In the genomic region with DNA sequence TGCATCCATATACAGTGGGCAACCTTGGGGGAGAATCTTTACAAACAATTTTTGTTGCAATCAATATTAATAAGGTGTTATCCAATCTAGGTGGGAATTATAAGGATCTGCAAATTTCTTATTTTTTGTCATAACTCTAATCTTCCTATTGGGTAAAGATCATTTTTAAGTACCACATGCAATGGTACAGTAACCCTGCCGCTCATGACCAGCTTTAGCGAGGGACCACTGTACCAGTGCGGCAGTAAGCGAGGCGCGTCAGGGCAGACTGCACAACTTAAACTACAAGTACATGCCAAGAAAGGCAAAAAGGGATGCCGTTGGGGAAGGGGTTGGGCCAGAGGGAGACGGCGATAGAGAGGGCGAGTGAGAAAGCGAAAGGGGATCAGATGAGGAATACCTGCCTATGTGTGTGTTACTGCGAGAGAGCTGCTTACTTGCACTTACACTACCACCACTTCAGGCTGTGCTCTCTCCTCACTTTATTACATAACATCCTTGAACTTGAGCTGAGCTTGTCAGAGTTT, we compare ENCODE assay signal across 5 fruit fly cellular contexts.
TF ChIP-seq lines count a peak whose summit lies in the region.

No protein-coding gene starts in this region.

- TF ChIP-seq CTCF in whole organism, embryonic (GFP tag; optimal IDR thresholded peaks at IDR 0.05; lab: Kevin White, UChicago): no peak

TF ChIP-seq in whole organism, adult, 20 proteins besides CTCF, POLR2A, EP300 and RAD21 (continues in another document):
- TF ChIP-seq ovo (GFP tag; optimal IDR thresholded peaks at IDR 0.05; lab: Kevin White, UChicago) (peak; percentile 86), Mnt (GFP tag; optimal IDR thresholded peaks at IDR 0.05; lab: Kevin White, UChicago) (peak; percentile 85), CG33017 (tag; optimal IDR thresholded peaks at IDR 0.05; lab: Kevin White, UChicago) (peak; percentile 98), cic (GFP tag; optimal IDR thresholded peaks at IDR 0.05; lab: Kevin White, UChicago) (peak; percentile 84), CG14711 (tag; optimal IDR thresholded peaks at IDR 0.05; lab: Kevin White, UChicago) (peak; percentile 91), cnc (optimal IDR thresholded peaks at IDR 0.05; lab: Kevin White, UChicago) (peak in 1 of 2 experiments; percentile 9), toe (GFP tag; optimal IDR thresholded peaks at IDR 0.05; lab: Kevin White, UChicago) (peak; percentile 99), kay (GFP tag; lab: Kevin White, UChicago; ENCODE audit: borderline replicate concordance) (no peak), bab1 (GFP tag; optimal IDR thresholded peaks at IDR 0.05; lab: Kevin White, UChicago) (peak; percentile 76), pad (GFP tag; optimal IDR thresholded peaks at IDR 0.05; lab: Kevin White, UChicago) (peak; percentile 89), tj (GFP tag; optimal IDR thresholded peaks at IDR 0.05; lab: Kevin White, UChicago) (peak; percentile 75), CG7045 (GFP tag; optimal IDR thresholded peaks at IDR 0.05; lab: Kevin White, UChicago) (peak; percentile 98), CG5204 (GFP tag; optimal IDR thresholded peaks at IDR 0.05; lab: Kevin White, UChicago) (peak; percentile 98), CG1620 (GFP tag; optimal IDR thresholded peaks at IDR 0.05; lab: Kevin White, UChicago) (peak; percentile 90), Clk (GFP tag; optimal IDR thresholded peaks at IDR 0.05; lab: Kevin White, UChicago) (peak; percentile 98), CG11617 (GFP tag; optimal IDR thresholded peaks at IDR 0.05; lab: Kevin White, UChicago) (peak; percentile 96)

TF ChIP-seq in whole organism, embryonic, 481 proteins besides CTCF, POLR2A, EP300 and RAD21 (continues in another document):
- TF ChIP-seq Bdp1 (GFP tag; optimal IDR thresholded peaks at IDR 0.05; lab: Kevin White, UChicago) (no peak), ttk (GFP tag; IDR thresholded peaks at IDR 0.05; lab: Robert Waterston, UW) (no peak), psq (GFP tag; optimal IDR thresholded peaks at IDR 0.05; lab: Kevin White, UChicago) (no peak), croc (GFP tag; conservative IDR thresholded peaks at IDR 0.05; lab: Robert Waterston, UW) (0 out of 3 replicates have a peak, but pooled peaks have one; percentile 12), CG15601 (tag; optimal IDR thresholded peaks at IDR 0.05; lab: Kevin White, UChicago) (no peak), CG17802 (tag; optimal IDR thresholded peaks at IDR 0.05; lab: Kevin White, UChicago) (no peak), Dfd (GFP tag; optimal IDR thresholded peaks at IDR 0.05; lab: Kevin White, UChicago) (no peak), ind (GFP tag; optimal IDR thresholded peaks at IDR 0.05; lab: Kevin White, UChicago) (no peak), Blimp-1 (GFP tag; optimal IDR thresholded peaks at IDR 0.05; lab: Kevin White, UChicago) (no peak), ham (GFP tag; IDR thresholded peaks at IDR 0.05; lab: Robert Waterston, UW) (no peak), CG12071 (GFP tag; optimal IDR thresholded peaks at IDR 0.05; lab: Kevin White, UChicago) (no peak), CG1647 (GFP tag; optimal IDR thresholded peaks at IDR 0.05; lab: Kevin White, UChicago) (no peak), pfk (GFP tag; optimal IDR thresholded peaks at IDR 0.05; lab: Kevin White, UChicago) (no peak), dpn (GFP tag; optimal IDR thresholded peaks at IDR 0.05; lab: Kevin White, UChicago) (no peak), sens (GFP tag; lab: Kevin White, UChicago) (peak; percentile 79), Pdp1 (GFP tag; optimal IDR thresholded peaks at IDR 0.05; lab: Kevin White, UChicago) (peak in 1 of 2 experiments; percentile 73), CG8765 (GFP tag; IDR thresholded peaks at IDR 0.05; lab: Robert Waterston, UW) (no peak), gfzf (GFP tag; optimal IDR thresholded peaks at IDR 0.05; lab: Kevin White, UChicago) (no peak)

TF ChIP-seq in whole organism, prepupa, 60 proteins besides CTCF, POLR2A, EP300 and RAD21 (continues in another document):
- TF ChIP-seq Blimp-1 (GFP tag; optimal IDR thresholded peaks at IDR 0.05; lab: Kevin White, UChicago): peak; percentile 67
- peak; percentile 77 for TF ChIP-seq lz (GFP tag; optimal IDR thresholded peaks at IDR 0.05; lab: Kevin White, UChicago)
- TF ChIP-seq eg (GFP tag; IDR thresholded peaks at IDR 0.05; lab: Robert Waterston, UW): peak; percentile 67; the same call in 2 of the 3 replicates
- peak; percentile 93 for TF ChIP-seq vri (GFP tag; optimal IDR thresholded peaks at IDR 0.05; lab: Kevin White, UChicago)
- TF ChIP-seq net (GFP tag; optimal IDR thresholded peaks at IDR 0.05; lab: Kevin White, UChicago): peak; percentile 63
- TF ChIP-seq CG15336 (GFP tag; IDR thresholded peaks at IDR 0.05; lab: Robert Waterston, UW): peak; percentile 62
- TF ChIP-seq CG10669 (GFP tag; optimal IDR thresholded peaks at IDR 0.05; lab: Kevin White, UChicago): peak; percentile 93
- TF ChIP-seq topi (GFP tag; optimal IDR thresholded peaks at IDR 0.05; lab: Kevin White, UChicago): peak; percentile 80
- TF ChIP-seq CG3919 (GFP tag; optimal IDR thresholded peaks at IDR 0.05; lab: Kevin White, UChicago): peak; percentile 82
- TF ChIP-seq CG11294 (GFP tag; IDR thresholded peaks at IDR 0.05; lab: Robert Waterston, UW): peak; percentile 65; the same call in 1 of the 2 replicates
- peak; percentile 80 for TF ChIP-seq achi (GFP tag; optimal IDR thresholded peaks at IDR 0.05; lab: Kevin White, UChicago)
- TF ChIP-seq CG31627 (GFP tag; optimal IDR thresholded peaks at IDR 0.05; lab: Kevin White, UChicago): peak; percentile 84
- TF ChIP-seq Eip78C (GFP tag; lab: Kevin White, UChicago): peak; percentile 96
- TF ChIP-seq CG7368 (GFP tag; optimal IDR thresholded peaks at IDR 0.05; lab: Kevin White, UChicago): peak; percentile 71
- TF ChIP-seq spab (GFP tag; optimal IDR thresholded peaks at IDR 0.05; lab: Kevin White, UChicago): peak; percentile 92
- peak; percentile 80 for TF ChIP-seq CG8319 (GFP tag; optimal IDR thresholded peaks at IDR 0.05; lab: Kevin White, UChicago)
- peak; percentile 89 for TF ChIP-seq CG1621 (tag; optimal IDR thresholded peaks at IDR 0.05; lab: Kevin White, UChicago)

TF ChIP-seq in whole organism, pupa, 21 proteins besides CTCF, POLR2A, EP300 and RAD21 (continues in another document):
- TF ChIP-seq gl (tag; optimal IDR thresholded peaks at IDR 0.05; lab: Kevin White, UChicago): peak; percentile 87
- TF ChIP-seq D1 (tag; optimal IDR thresholded peaks at IDR 0.05; lab: Kevin White, UChicago): peak; percentile 81
- peak; percentile 59 for TF ChIP-seq Snoo (tag; optimal IDR thresholded peaks at IDR 0.05; lab: Kevin White, UChicago)
- 0 out of 2 replicates have a peak, but pooled peaks have one; percentile 20 for TF ChIP-seq CG12605 (GFP tag; IDR thresholded peaks at IDR 0.05; lab: Robert Waterston, UW)
- TF ChIP-seq fd96Ca (GFP tag; IDR thresholded peaks at IDR 0.05; lab: Robert Waterston, UW): peak; percentile 82
- TF ChIP-seq CG8159 (tag; optimal IDR thresholded peaks at IDR 0.05; lab: Kevin White, UChicago): peak; percentile 94
- TF ChIP-seq EcR (GFP tag; optimal IDR thresholded peaks at IDR 0.05; lab: Kevin White, UChicago): peak; percentile 37
- no peak for TF ChIP-seq CG32121 (GFP tag; IDR thresholded peaks at IDR 0.05; lab: Robert Waterston, UW)
- TF ChIP-seq CG8301 (tag; optimal IDR thresholded peaks at IDR 0.05; lab: Kevin White, UChicago): peak; percentile 54
- TF ChIP-seq Pif1A (GFP tag; optimal IDR thresholded peaks at IDR 0.05; lab: Kevin White, UChicago): peak; percentile 79
- peak; percentile 94 for TF ChIP-seq CG9948 (tag; optimal IDR thresholded peaks at IDR 0.05; lab: Kevin White, UChicago)
- peak; percentile 90 for TF ChIP-seq CG17806 (tag; optimal IDR thresholded peaks at IDR 0.05; lab: Kevin White, UChicago)
- TF ChIP-seq Ets98B (GFP tag; IDR thresholded peaks at IDR 0.05; lab: Robert Waterston, UW): peak; percentile 31; the same call in 1 of the 2 replicates
- peak; percentile 37; the same call in 1 of the 2 replicates for TF ChIP-seq rn (GFP tag; IDR thresholded peaks at IDR 0.05; lab: Robert Waterston, UW)
- TF ChIP-seq CG15710 (tag; optimal IDR thresholded peaks at IDR 0.05; lab: Kevin White, UChicago): peak; percentile 93
- peak; percentile 83 for TF ChIP-seq CG4496 (GFP tag; IDR thresholded peaks at IDR 0.05; lab: Robert Waterston, UW)
- TF ChIP-seq CG10348 (GFP tag; IDR thresholded peaks at IDR 0.05; lab: Robert Waterston, UW): no peak
- peak; percentile 90 for TF ChIP-seq CG34367 (tag; optimal IDR thresholded peaks at IDR 0.05; lab: Kevin White, UChicago)
- TF ChIP-seq CG13204 (GFP tag; optimal IDR thresholded peaks at IDR 0.05; lab: Kevin White, UChicago): peak; percentile 78

TF ChIP-seq in whole organism, wandering third instar larva, 38 proteins besides CTCF, POLR2A, EP300 and RAD21 (continues in another document):
- TF ChIP-seq psq (GFP tag; optimal IDR thresholded peaks at IDR 0.05; lab: Kevin White, UChicago) (peak; percentile 84), rgr (GFP tag; optimal IDR thresholded peaks at IDR 0.05; lab: Kevin White, UChicago) (peak; percentile 90), OdsH (GFP tag; optimal IDR thresholded peaks at IDR 0.05; lab: Kevin White, UChicago) (peak; percentile 92), sage (GFP tag; optimal IDR thresholded peaks at IDR 0.05; lab: Kevin White, UChicago) (peak; percentile 68), jim (GFP tag; optimal IDR thresholded peaks at IDR 0.05; lab: Kevin White, UChicago) (no peak), h (GFP tag; optimal IDR thresholded peaks at IDR 0.05; lab: Kevin White, UChicago) (peak; percentile 93), pan (optimal IDR thresholded peaks at IDR 0.05; lab: Kevin White, UChicago) (no peak), N (GFP tag; optimal IDR thresholded peaks at IDR 0.05; lab: Kevin White, UChicago) (peak; percentile 16), usp (GFP tag; optimal IDR thresholded peaks at IDR 0.05; lab: Kevin White, UChicago) (no peak), Hr83 (GFP tag; optimal IDR thresholded peaks at IDR 0.05; lab: Kevin White, UChicago; ENCODE audit: poor library complexity, severe bottlenecking) (peak; percentile 39), CrebA (GFP tag; optimal IDR thresholded peaks at IDR 0.05; lab: Kevin White, UChicago; ENCODE audit: borderline replicate concordance) (no peak), dl (GFP tag; optimal IDR thresholded peaks at IDR 0.05; lab: Kevin White, UChicago; ENCODE audit: insufficient read depth in 1 of 2, partially characterized antibody in 2 of 2) (peak; percentile 8 to 29), sv (GFP tag; optimal IDR thresholded peaks at IDR 0.05; lab: Kevin White, UChicago) (no peak), dmrt93B (GFP tag; optimal IDR thresholded peaks at IDR 0.05; lab: Kevin White, UChicago) (peak; percentile 78), GATAd (GFP tag; optimal IDR thresholded peaks at IDR 0.05; lab: Kevin White, UChicago) (no peak), Hnf4 (GFP tag; optimal IDR thresholded peaks at IDR 0.05; lab: Kevin White, UChicago) (peak; percentile 84), Vsx2 (GFP tag; optimal IDR thresholded peaks at IDR 0.05; lab: Kevin White, UChicago; ENCODE audit: partially characterized antibody) (no peak), Jra (GFP tag; optimal IDR thresholded peaks at IDR 0.05; lab: Kevin White, UChicago) (peak; percentile 57), Mio (GFP tag; optimal IDR thresholded peaks at IDR 0.05; lab: Kevin White, UChicago) (peak; percentile 45), foxo (GFP tag; optimal IDR thresholded peaks at IDR 0.05; lab: Kevin White, UChicago) (peak; percentile 38 to 94), brk (GFP tag; optimal IDR thresholded peaks at IDR 0.05; lab: Kevin White, UChicago) (peak; percentile 76)
